Fruit fly (Drosophila melanogaster) Kc167 (cell line): ENCODE results near the gene Torsin.

ENCODE experiments used
- Myc ChIP-seq: fragments of >200 bp; optimal IDR thresholded peaks from 2 replicates; lab custom pipeline; 2017; ENCODE audit warnings: missing external identifiers
- Sin3A ChIP-seq: fragments of >200 bp; optimal IDR thresholded peaks from 2 replicates; lab custom pipeline; 2018; ENCODE audit warnings: missing external identifiers
- insv ChIP-seq: fragments of >200 bp; optimal IDR thresholded peaks from 3 replicates; lab custom pipeline; 2018; ENCODE audit warnings: missing external identifiers
- psq ChIP-seq: fragments of >200 bp; optimal IDR thresholded peaks from 2 replicates; lab custom pipeline; 2017; ENCODE audit warnings: missing external identifiers
- ttk ChIP-seq: sonication (Bioruptor generic); optimal IDR thresholded peaks from 2 replicates; lab custom pipeline; 2017; ENCODE audit warnings: missing external identifiers

dm6 chrX:4616865-4617669, 32.8 kb downstream of the Torsin start, which contains the start of gene peb:
- no peak for TF ChIP-seq psq
- TF ChIP-seq Myc (lab: Kevin White, UChicago) = no peak
- no peak for TF ChIP-seq insv (lab: Kevin White, UChicago)
- TF ChIP-seq Sin3A (lab: Kevin White, UChicago) = no peak
- no peak for TF ChIP-seq ttk
